Worm (Caenorhabditis elegans): ENCODE results near the gene K09C4.1.

Gene K09C4.1

DNA sequence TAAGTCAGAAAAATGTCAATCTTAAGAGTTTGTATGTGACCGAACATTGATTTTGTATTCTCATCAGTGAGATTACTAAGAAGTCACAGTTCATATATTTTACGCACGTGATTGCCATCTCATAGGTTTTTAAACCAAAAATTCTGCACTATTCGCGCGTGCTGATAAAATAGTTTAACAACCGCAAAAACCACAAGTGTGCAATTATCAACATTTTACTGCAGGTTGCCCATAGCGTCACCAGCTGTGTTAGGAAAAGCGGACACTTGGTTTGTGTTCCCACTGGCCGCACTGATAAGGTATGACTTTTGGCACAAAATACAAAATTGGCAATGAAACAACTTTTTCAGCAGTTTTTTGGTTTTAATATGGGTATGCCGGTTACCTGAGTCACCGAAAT, 8.5 kb upstream of the K09C4.1 start:
- TF ChIP-seq snpc-1.3 (tag; optimal IDR thresholded peaks at IDR 0.05; ENCODE audit: insufficient read depth), result no peak
- TF ChIP-seq let-607 (tag; optimal IDR thresholded peaks at IDR 0.05), result peak; percentile 36 to 39
- peak; percentile 70; the same call in 1 of the 2 replicates for TF ChIP-seq B0336.3 (GFP tag; IDR thresholded peaks at IDR 0.05)
- TF ChIP-seq madf-10 (tag; optimal IDR thresholded peaks at IDR 0.05), result peak; percentile 33
- no peak for TF ChIP-seq lin-26 (GFP tag; IDR thresholded peaks at IDR 0.05)
- TF ChIP-seq ets-4 (GFP tag; optimal IDR thresholded peaks at IDR 0.05), result peak; percentile 66
- peak; percentile 31 for TF ChIP-seq unc-62 (GFP tag; optimal IDR thresholded peaks at IDR 0.05)
- no peak for TF ChIP-seq egl-18 (GFP tag; IDR thresholded peaks at IDR 0.05)
- TF ChIP-seq atf-7 (tag; optimal IDR thresholded peaks at IDR 0.05), result peak; percentile 93
- TF ChIP-seq attf-6 (GFP tag; IDR thresholded peaks at IDR 0.05), result no peak
- TF ChIP-seq ztf-26 (tag; optimal IDR thresholded peaks at IDR 0.05), result no peak
- peak; percentile 37 for TF ChIP-seq pha-4 (tag; optimal IDR thresholded peaks at IDR 0.05)
- TF ChIP-seq D2030.7 (GFP tag; IDR thresholded peaks at IDR 0.05), result no peak
- TF ChIP-seq ztf-22 (GFP tag; optimal IDR thresholded peaks at IDR 0.05), result peak; percentile 88
- peak; percentile 41 for TF ChIP-seq tlf-1 (GFP tag; optimal IDR thresholded peaks at IDR 0.05)
- TF ChIP-seq chd-7 (tag; optimal IDR thresholded peaks at IDR 0.05), result no peak
- TF ChIP-seq xnd-1 (tag; optimal IDR thresholded peaks at IDR 0.05), result no peak
- TF ChIP-seq nhr-90 (tag; optimal IDR thresholded peaks at IDR 0.05), result peak; percentile 48
- 0 out of 2 replicates have a peak, but pooled peaks have one; percentile 30 for TF ChIP-seq egl-44 (GFP tag; IDR thresholded peaks at IDR 0.05)
- peak; percentile 74 for TF ChIP-seq F22D6.2 (tag; optimal IDR thresholded peaks at IDR 0.05)
- TF ChIP-seq tbp1 (GFP tag; optimal IDR thresholded peaks at IDR 0.05), result peak; percentile 54
- 0 out of 2 replicates have a peak, but pooled peaks have one; percentile 59 for TF ChIP-seq nfyb-1 (GFP tag; IDR thresholded peaks at IDR 0.05)
- peak; percentile 99 for TF ChIP-seq nhr-80 (tag; optimal IDR thresholded peaks at IDR 0.05)

DNA sequence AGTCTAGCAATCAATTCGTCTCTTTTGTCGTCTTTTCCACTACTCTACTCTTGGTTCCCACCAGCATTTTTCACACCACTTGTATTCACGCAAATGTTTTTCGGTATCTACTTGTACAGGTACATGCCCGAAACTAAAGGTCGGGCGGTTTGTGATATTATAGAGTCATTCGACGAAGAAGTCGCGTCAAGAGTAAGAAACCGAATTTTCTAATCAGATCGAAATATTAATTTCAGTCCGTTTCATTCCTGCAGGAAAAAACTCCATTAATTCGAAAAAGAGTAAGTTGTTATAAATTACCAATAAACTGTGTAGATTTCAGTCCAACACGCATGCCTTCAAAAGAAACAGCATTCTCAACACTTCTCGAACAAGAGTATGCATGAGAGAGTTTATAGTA, 6.7 kb upstream of the K09C4.1 start:
- no peak for TF ChIP-seq ekl-4 (GFP tag; IDR thresholded peaks at IDR 0.05)
- no peak for TF ChIP-seq rpc-1 (optimal IDR thresholded peaks at IDR 0.05)
- no peak for TF ChIP-seq rpc-1 (tag; optimal IDR thresholded peaks at IDR 0.05)

ce11 chrX:3296182-3296581, 2.5 kb upstream of the K09C4.1 start, which contains the start of gene K09C4.2:
K09C4.2 (plus strand) TSS chrX:3296482.
- TF ChIP-seq lin-35 (GFP tag; optimal IDR thresholded peaks at IDR 0.05), result no peak
- TF ChIP-seq F22D6.2 (tag; optimal IDR thresholded peaks at IDR 0.05), result no peak
- TF ChIP-seq snpc-1.3 (tag; optimal IDR thresholded peaks at IDR 0.05; ENCODE audit: insufficient read depth), result no peak
- no peak for TF ChIP-seq ekl-4 (GFP tag; IDR thresholded peaks at IDR 0.05)
- no peak for TF ChIP-seq let-526 (GFP tag; IDR thresholded peaks at IDR 0.05)
- TF ChIP-seq ztf-6 (GFP tag; IDR thresholded peaks at IDR 0.05), result no peak
- TF ChIP-seq ccch-3 (GFP tag; optimal IDR thresholded peaks at IDR 0.05), result no peak
- no peak for TF ChIP-seq hsf-1 (GFP tag; IDR thresholded peaks at IDR 0.05)
- TF ChIP-seq aptf-3 (GFP tag; IDR thresholded peaks at IDR 0.05), result no peak
- TF ChIP-seq B0035.1 (tag; optimal IDR thresholded peaks at IDR 0.05), result no peak
- no peak for TF ChIP-seq egl-18 (GFP tag; IDR thresholded peaks at IDR 0.05)
- TF ChIP-seq nhr-27 (tag; optimal IDR thresholded peaks at IDR 0.05), result no peak
- TF ChIP-seq attf-6 (GFP tag; IDR thresholded peaks at IDR 0.05), result no peak
- no peak for TF ChIP-seq zfh-2 (GFP tag; conservative IDR thresholded peaks at IDR 0.05)

DNA sequence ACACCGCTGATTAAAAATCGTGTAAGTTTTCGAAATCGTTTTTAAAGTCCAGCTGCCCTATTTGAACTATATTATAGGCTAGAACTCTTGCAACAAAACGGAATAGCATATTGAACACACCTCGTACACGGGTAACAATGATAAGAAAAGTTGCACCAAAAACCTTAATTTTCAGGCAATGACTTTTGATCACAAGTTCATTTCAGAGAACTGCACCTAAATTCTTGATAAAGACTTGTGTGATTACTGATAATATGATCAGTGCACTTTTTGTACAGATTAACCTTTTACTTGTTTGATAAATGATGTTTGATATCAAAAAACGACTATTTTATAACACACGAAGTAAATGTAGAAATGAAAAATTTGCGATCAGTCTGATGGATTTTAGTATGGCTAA, 870 bp upstream of the K09C4.1 start:
- peak; percentile 79 for TF ChIP-seq nhr-80 (tag; optimal IDR thresholded peaks at IDR 0.05)
- TF ChIP-seq lag-1 (GFP tag; IDR thresholded peaks at IDR 0.05), result no peak
